Worm (Caenorhabditis elegans) whole organism, dauer: Measurements from ENCODE around the gene ntl-11.

ENCODE experiments used
- unc-62 ChIP-seq: sonication (generic microtip); optimal IDR thresholded peaks from 2 replicates; lab custom pipeline; 2017; ENCODE audit warnings: missing biosample characterization, missing genetic modification reagents, missing genetic modification characterization

ntl-11 gene

DNA sequence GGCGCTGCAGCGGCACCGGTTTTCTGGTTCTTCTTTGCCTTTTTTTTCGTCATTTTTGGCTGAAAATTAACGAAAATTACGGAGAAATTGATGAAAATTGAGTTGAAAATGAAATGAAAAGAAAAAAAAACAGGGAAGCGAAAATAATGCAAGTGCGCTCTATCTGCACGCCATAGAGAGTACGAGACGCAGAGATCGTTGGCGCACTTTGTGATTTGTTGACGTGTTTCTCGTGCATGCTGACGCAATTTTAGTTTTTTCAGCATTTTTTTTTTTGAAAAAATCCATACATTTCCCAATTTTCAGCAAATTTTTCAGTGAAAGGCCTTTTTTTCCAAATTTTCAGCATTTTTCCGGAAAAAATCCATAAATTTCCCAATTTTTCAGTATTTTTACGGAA lies at the start of gene ntl-11:
TSS of gene ntl-11 (minus strand) at position 66 of the 400 bp plus-strand sequence.
- no peak for TF ChIP-seq unc-62 (GFP tag; lab: Kevin White, UChicago)

DNA sequence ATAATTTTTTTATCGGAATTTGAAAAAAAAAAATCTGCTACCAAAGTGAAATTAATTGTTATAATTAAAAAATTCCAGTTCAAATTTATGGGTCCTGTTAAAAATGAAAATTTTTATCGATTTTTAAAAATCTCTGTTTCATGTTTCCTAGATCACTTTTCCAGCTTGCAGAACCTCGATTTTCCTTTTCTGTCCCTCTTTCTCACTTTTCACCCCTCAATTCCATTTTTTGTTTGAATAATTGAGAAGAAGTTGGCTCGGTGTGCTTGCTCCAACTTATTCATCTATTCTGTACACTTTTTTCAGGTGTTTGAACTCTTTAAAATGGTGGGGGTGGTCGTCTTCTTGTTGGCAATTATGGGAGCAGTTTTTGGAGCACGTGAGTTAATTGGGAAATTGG lies 26.0 kb upstream of the ntl-11 start, which contains the start of gene acr-24:
TSS of gene acr-24 (plus strand) at position 301 of the 400 bp plus-strand sequence.
- no peak for TF ChIP-seq unc-62 (GFP tag; lab: Kevin White, UChicago)

DNA sequence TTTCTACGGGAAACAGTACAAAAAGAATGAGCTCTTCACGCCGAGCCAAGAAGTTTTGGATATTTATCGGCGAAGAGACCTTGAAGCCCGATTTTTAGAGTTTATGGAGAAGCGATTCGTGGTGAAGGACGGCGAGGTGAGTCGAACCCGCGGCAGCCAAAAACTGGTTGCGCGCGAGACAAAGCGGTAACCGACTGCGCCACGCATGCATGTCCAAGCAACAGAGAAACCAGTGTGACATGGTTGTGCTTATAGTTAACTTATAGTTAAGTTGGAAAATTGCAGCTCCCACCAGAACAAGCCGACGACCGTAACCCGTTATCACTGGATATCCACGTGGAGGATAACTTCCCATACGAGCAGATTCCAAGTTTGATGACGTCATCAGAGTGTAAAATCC lies 5.1 kb upstream of the ntl-11 start:
- TF ChIP-seq unc-62 (GFP tag; lab: Kevin White, UChicago) = no peak

DNA sequence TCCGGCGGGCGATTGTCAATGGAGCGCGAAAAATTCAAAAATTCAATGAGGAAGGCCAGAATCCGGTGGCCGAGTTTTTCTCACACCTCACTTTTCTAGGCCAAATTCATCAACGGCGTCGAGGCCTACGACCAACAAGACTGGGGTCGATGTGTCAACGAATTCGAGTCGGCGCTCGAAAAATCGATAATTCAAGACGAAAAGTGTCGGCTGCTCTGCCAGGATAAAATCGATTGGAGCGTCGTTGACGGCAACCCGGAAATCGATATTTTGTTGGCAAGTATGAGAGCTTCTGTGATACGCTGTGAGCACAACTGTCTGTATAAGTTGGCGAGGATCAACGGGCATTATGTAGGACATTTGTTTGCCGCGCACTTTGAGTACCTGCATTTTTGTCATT lies 4.5 kb upstream of the ntl-11 start:
- no peak for TF ChIP-seq unc-62 (GFP tag; lab: Kevin White, UChicago)

DNA sequence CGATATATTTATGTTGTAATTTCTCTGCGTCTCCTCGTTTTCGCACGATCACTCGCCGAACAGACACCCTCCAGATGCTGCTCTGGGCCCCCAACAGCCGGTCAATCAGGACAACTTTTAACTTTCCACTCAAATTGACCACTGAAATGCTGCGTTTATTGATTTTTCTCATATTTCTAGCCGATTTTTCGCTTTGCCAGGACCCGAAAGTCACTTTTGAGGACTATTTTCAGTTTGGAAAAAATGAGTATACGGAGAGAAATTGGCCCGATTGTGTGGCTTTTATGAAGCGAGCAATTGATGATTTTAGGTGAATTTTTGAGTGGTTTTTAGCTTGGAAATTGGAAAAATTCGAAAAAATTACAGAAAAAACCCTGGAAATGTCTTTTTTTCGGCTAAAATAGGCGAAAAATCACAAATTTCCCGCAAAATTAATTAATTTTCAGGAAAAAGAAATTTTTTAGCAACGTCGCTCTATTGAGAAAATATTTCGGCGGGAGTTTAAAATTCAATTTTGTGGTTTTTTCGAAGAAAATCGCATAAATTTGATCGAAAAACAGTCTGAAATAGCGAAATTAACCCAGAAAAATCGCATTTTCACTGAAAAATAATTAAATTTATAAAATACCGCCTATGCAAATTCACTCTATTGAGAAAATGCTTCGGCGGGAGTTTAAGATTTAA lies 2.4 kb upstream of the ntl-11 start, which contains the start of gene Y73F8A.26:
TSS of gene Y73F8A.26 (plus strand) at position 73 of the 684 bp plus-strand sequence.
- no peak for TF ChIP-seq unc-62 (GFP tag; lab: Kevin White, UChicago)

DNA sequence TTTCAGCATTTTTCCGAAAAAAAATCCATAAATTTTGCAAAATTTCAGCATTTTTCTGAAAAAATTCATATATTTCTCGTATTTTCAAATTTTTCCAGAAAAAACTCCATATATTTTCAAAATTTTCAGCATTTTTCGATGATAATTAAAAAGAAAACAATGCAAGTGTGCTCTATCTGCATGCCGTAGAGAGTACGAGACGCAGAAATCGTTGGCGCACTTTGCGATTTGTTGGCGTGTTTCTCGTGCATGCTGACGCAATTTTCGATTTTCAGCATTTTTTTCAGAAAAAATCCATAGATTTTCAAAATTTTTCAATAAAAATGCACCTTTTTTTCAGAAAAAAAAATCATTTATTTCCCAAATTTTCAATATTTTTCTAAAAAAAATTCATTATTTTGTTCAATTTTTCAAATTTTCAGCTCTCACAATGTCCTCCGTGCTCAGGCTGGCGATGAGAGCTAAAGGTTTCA lies 1.1 kb upstream of the ntl-11 start, which contains the start of gene Y73F8A.27:
TSS of gene Y73F8A.27 (plus strand) at position 423 of the 473 bp plus-strand sequence.
- TF ChIP-seq unc-62 (GFP tag; lab: Kevin White, UChicago) = no peak

DNA sequence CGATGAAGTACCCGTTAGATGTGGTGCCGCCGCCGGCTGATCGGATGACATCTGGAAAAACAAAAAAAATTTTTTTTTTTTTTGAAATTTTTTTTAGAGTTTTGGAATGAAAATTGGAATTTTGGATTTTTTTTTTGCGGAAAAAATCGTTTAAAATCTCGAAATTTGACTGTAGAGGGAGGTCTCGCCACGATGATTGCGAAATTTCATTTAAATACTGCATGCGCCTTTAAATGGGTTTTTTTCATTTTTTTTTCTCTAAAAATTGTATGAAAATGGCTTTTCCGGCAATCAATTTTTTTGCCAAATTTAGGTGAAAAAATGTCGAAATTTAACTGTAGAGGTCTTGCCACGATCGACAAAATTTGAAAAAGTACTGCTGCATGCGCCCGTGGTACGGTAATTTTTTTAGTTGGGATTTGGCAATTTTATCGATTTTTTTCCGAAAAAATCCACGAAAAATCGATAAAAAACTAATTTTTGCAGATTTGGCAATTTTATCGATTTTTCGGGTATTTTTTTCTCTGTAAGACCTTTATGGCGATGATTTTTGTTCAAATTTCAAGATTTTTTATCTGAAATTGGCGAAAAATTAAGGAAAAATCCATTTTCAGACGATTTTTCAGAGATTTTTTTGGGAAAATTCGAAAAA lies 18.0 kb downstream of the ntl-11 start, which contains the start of gene gtf-2H4:
TSS of gene gtf-2H4 (minus strand) at position 51 of the 652 bp plus-strand sequence.
- TF ChIP-seq unc-62 (GFP tag; lab: Kevin White, UChicago) = no peak

DNA sequence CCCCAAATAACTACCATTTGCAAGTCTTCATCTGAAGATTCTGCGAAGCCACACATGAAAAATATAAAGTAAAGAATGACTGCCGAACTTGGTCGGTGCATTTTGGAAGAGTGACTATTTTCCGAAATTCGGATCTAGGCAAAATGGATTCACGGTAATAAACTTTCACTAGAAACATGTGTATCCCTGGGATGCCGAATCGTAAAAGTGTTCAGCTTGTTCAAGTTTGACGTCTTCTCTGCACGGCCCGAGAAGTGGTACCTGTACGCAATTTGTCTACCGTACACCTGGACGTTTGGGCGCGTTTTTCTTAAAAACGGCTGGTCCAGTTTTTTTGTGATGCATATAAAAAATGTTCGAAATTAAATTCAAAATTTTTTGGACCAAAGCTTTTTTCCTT lies 26.8 kb downstream of the ntl-11 start, which contains the start of gene Y73F8A.23:
TSS of gene Y73F8A.23 (minus strand) at position 101 of the 400 bp plus-strand sequence.
- TF ChIP-seq unc-62 (GFP tag; lab: Kevin White, UChicago) = no peak

DNA sequence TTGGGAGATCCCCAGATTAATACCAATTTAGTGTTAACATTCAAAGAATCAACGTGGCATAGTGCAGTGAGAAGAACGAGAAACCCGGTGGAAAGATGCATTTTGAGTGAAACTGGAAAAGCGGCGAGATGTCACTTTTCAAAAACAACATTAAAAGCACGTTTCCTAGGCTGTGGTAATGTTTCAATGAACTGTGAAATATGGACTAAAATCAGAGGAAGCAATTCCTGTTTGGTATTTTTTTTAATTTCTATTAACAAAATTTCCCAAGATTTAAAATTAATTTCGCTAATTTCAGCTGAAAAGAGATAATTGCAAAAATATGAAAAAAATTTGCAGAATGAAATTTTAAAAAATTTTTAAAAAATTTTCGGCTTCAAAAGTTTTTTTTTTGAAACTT lies 30.0 kb downstream of the ntl-11 start, which contains the start of gene Y73F8A.22:
TSS of gene Y73F8A.22 (minus strand) at position 101 of the 400 bp plus-strand sequence.
- no peak for TF ChIP-seq unc-62 (GFP tag; lab: Kevin White, UChicago)

DNA sequence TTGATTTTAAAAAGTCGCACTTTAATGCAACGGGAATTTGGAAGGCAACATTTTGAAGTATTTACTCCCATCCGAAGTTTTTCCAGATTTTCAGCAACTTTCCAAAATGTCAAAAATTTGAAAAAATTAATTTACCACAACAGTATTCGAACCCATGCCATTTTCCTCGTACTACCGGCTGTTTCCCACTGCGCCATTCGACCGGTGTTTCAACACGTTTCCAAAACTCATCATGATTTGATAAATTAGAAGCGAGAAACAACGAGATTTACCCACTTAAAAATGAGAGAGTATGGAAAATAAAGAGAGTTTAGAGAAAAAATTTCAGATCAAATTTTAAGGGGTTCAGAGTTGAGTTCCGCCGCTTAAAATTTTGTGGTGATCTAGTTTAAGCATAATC lies 37.5 kb downstream of the ntl-11 start:
- TF ChIP-seq unc-62 (GFP tag; lab: Kevin White, UChicago) = no peak
